Worm (Caenorhabditis elegans): ENCODE results near the gene C08G5.7.

The C08G5.7 gene

ce11 chrII:764385-764784 lies 734 bp downstream of the C08G5.7 start:
- no peak for TF ChIP-seq B0261.1 (tag; optimal IDR thresholded peaks at IDR 0.05)
- TF ChIP-seq Y53G8AR.9 (GFP tag; conservative IDR thresholded peaks at IDR 0.05), result no peak
- TF ChIP-seq efl-1 (GFP tag; optimal IDR thresholded peaks at IDR 0.05), result no peak
- no peak for TF ChIP-seq ztf-6 (GFP tag; IDR thresholded peaks at IDR 0.05)
- TF ChIP-seq T26A5.8 (tag; optimal IDR thresholded peaks at IDR 0.05), result no peak

DNA sequence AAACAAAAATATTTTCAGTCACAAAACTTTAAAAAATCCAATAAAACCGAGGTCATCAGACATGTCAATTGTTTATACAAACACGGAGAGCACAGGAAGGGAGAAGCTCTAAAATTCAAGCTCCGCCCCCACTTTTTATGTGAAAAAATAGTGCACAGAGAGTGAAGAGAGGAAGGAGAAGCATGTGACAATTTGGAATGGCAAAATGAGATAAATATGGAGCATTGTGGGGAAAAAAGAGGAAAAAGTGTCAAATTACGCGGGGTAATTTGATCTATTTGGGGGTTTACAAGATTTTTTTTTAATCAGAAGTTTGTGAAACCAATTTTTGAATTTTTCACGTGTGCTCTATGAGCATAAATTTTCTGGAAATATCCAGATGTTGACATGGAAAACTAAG lies 2.2 kb downstream of the C08G5.7 start:
- TF ChIP-seq rcor-1 (GFP tag; IDR thresholded peaks at IDR 0.05) (no peak), ztf-22 (GFP tag; optimal IDR thresholded peaks at IDR 0.05) (no peak), F23B12.7 (tag; optimal IDR thresholded peaks at IDR 0.05; ENCODE audit: insufficient read depth) (no peak), hmg-20 (GFP tag; IDR thresholded peaks at IDR 0.05) (no peak), ceh-79 (tag; optimal IDR thresholded peaks at IDR 0.05) (no peak), madf-8 (GFP tag; conservative IDR thresholded peaks at IDR 0.05) (no peak), egl-44 (GFP tag; IDR thresholded peaks at IDR 0.05) (no peak), ceh-27 (GFP tag; optimal IDR thresholded peaks at IDR 0.05) (no peak), ztf-6 (GFP tag; IDR thresholded peaks at IDR 0.05) (no peak), hlh-12 (tag; optimal IDR thresholded peaks at IDR 0.05) (no peak), chd-7 (tag; optimal IDR thresholded peaks at IDR 0.05) (no peak), T07F8.4 (tag; optimal IDR thresholded peaks at IDR 0.05) (no peak), mxl-1 (tag; optimal IDR thresholded peaks at IDR 0.05) (no peak), lir-1 (GFP tag; conservative IDR thresholded peaks at IDR 0.05) (no peak)

- no peak for TF ChIP-seq ama-1 (optimal IDR thresholded peaks at IDR 0.05)
- no peak for TF ChIP-seq ama-1 (GFP tag; optimal IDR thresholded peaks at IDR 0.05)
- TF ChIP-seq attf-6 (GFP tag; IDR thresholded peaks at IDR 0.05), result no peak
- TF ChIP-seq nhr-80 (tag; optimal IDR thresholded peaks at IDR 0.05), result peak; percentile 10
- TF ChIP-seq cebp-1 (GFP tag; IDR thresholded peaks at IDR 0.05), result no peak
- TF ChIP-seq cebp-1 (tag; optimal IDR thresholded peaks at IDR 0.05), result peak; percentile 30
These were observed 4.8 kb downstream of the C08G5.7 start for ce11 chrII:760276-760675.

DNA sequence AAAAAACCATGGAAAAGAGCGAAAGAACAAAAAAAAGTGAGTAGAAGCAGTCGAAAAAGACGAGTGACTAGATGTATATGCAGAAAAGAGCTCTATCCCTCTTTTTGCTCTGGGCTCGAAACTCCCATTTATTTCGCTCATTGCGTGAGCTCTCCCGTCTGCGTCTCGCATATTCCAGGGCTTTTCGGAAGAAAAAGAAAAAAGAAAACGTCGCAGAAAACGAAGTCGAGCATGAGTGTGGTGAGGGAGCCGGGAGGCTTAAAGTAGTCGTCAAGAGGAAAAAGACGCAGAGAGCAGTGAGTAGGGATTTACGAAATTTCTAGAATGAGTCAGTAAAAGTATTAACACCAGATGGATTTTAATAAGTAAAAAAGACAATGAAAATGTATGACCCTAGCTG lies 5.3 kb downstream of the C08G5.7 start:
- TF ChIP-seq hmg-20 (GFP tag; IDR thresholded peaks at IDR 0.05), result no peak
- peak; percentile 26; the same call in 1 of the 2 replicates for TF ChIP-seq hmg-1.2 (GFP tag; IDR thresholded peaks at IDR 0.05)
- no peak for TF ChIP-seq T07F8.4 (tag; optimal IDR thresholded peaks at IDR 0.05)
- TF ChIP-seq B0035.1 (tag; optimal IDR thresholded peaks at IDR 0.05), result no peak
- no peak for TF ChIP-seq lin-54 (GFP tag; optimal IDR thresholded peaks at IDR 0.05)
- TF ChIP-seq zfh-2 (GFP tag; conservative IDR thresholded peaks at IDR 0.05), result peak; percentile 51; the same call in 1 of the 2 replicates
- peak; percentile 19 for TF ChIP-seq K12H6.12 (tag; optimal IDR thresholded peaks at IDR 0.05)
- TF ChIP-seq bed-1 (GFP tag; IDR thresholded peaks at IDR 0.05), result no peak

DNA sequence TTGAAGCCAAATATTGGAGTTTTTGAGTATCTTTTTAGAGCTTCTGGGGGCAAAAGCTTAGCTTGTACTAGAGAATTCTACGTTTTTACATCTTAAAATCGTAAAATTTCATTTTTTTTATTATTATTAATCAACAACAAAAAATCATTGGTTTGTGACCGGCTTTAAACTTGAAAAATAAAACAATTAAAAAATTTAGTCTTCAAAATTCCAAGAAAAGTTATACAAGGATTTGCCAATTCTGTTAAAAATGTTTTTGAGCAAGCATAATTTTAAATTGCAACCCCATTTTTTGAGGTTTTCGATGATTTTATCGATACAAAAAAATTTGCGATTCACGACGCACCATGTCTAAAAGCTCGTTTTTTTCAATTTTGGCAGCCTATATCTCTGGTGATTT lies 7.9 kb downstream of the C08G5.7 start:
- TF ChIP-seq ccch-3 (GFP tag; optimal IDR thresholded peaks at IDR 0.05), result no peak
- no peak for TF ChIP-seq lsl-1 (GFP tag; optimal IDR thresholded peaks at IDR 0.05)
- no peak for TF ChIP-seq ekl-4 (GFP tag; IDR thresholded peaks at IDR 0.05)
- no peak for TF ChIP-seq nfya-2 (GFP tag; IDR thresholded peaks at IDR 0.05)
- TF ChIP-seq efl-1 (GFP tag; optimal IDR thresholded peaks at IDR 0.05), result no peak

Data from whole organism, young adult.